Worm (Caenorhabditis elegans) whole organism, L4/young adult: ENCODE measurements around the gene Y57G7A.6.

Experiments used
- W03F9.2 ChIP-seq: fragments of 150-350 bp; optimal IDR thresholded peaks from 2 replicates; lab custom pipeline; 2014; ENCODE audit warnings: missing biosample characterization, missing genetic modification characterization
- him-1 ChIP-seq: sonication (generic microtip); optimal IDR thresholded peaks from 2 replicates; lab custom pipeline; 2016; ENCODE audit warnings: missing genotype, missing genetic modification reagents, missing genetic modification characterization, missing compliant biosample characterization

DNA sequence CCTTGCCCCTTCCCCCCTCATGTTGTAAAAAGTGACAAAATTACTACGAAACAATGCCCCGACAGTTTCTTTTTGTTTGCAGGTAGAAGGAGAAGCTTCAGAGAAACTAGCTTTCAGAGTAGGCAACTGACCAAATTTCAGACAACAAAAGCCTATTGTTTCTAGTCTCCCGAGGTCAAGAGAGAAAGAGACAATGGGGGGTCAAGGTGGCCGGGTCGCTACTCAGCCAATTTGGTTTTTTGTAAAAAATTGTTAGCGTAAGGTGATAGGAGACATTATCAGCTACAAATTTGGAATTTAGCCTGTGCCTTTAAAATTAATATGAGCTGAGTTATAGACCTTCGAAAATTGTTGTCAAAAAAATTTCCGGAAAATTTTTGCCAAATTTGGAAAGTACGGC, 50.4 kb downstream of the Y57G7A.6 start:
- TF ChIP-seq him-1 (tag; lab: Kevin White, UChicago) (no peak), W03F9.2 (tag; lab: Kevin White, UChicago) (no peak)
